Worm (Caenorhabditis elegans): ENCODE data around the gene xbx-1.

Gene xbx-1

DNA sequence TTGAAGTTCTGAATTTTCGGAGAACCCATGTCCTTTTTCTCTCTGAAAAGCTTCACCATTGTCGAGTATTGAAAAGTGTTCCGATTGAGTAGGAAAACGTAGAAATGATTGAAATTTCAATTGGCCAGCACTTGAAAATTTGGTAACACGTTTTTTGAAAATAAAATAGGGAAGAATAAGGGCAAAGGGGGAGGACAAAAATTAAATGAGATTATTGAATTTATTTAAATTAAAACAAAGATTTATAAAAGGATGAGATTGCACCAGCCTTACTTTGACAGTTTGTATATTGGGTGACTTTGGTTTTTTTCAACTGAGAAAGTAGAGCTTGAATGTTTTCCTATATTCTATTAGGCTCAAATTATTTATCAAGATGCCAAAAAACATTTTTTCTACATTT, 34.1 kb downstream of the xbx-1 start, which contains the start of gene obr-2:
Gene obr-2, minus strand, starts transcription at position 101 of the 400 bp plus-strand sequence.
- no peak for TF ChIP-seq ceh-13 (GFP tag; optimal IDR thresholded peaks at IDR 0.05)
- TF ChIP-seq hmg-4 (GFP tag; optimal IDR thresholded peaks at IDR 0.05) = no peak
- TF ChIP-seq aly-1 (tag; optimal IDR thresholded peaks at IDR 0.05) = no peak
- TF ChIP-seq ama-1 (optimal IDR thresholded peaks at IDR 0.05) = no peak
- TF ChIP-seq tbx-11 (GFP tag; IDR thresholded peaks at IDR 0.05) = no peak
- no peak for TF ChIP-seq F13C5.2 (tag; optimal IDR thresholded peaks at IDR 0.05)
- no peak for TF ChIP-seq tra-4 (tag; optimal IDR thresholded peaks at IDR 0.05)
- TF ChIP-seq ceh-36 (tag; optimal IDR thresholded peaks at IDR 0.05) = no peak
- TF ChIP-seq sea-1 (GFP tag; conservative IDR thresholded peaks at IDR 0.05) = no peak
- no peak for TF ChIP-seq B0310.2 (tag; optimal IDR thresholded peaks at IDR 0.05)
- no peak for TF ChIP-seq hnd-1 (tag; optimal IDR thresholded peaks at IDR 0.05)
- no peak for TF ChIP-seq pes-1 (GFP tag; IDR thresholded peaks at IDR 0.05)
- TF ChIP-seq tbx-37 (GFP tag; conservative IDR thresholded peaks at IDR 0.05) = no peak
- TF ChIP-seq flt-1 (GFP tag; IDR thresholded peaks at IDR 0.05) = no peak
- TF ChIP-seq ets-7 (tag; optimal IDR thresholded peaks at IDR 0.05) = no peak
- no peak for TF ChIP-seq hmbx-1 (tag; optimal IDR thresholded peaks at IDR 0.05)

DNA sequence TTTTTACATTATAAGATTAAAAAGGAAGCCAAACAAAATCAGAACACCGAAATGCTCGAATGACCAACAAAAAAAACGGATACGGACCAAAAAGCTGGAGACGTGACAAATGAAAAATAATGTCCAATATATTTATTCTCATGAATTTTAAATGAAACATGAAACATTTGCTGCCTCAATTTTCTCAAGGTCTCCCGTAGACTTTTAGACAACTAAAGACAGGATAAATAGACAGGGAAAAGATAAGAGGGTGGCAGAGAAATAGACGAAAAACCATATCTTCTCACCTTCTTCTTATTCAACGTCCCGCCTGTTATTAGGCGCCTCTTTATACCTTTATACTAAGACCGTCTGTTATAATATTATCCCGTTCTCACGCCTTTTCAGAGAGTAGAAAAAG, 35.8 kb downstream of the xbx-1 start:
- no peak for TF ChIP-seq ets-7 (tag; optimal IDR thresholded peaks at IDR 0.05)
- no peak for TF ChIP-seq tbx-37 (GFP tag; conservative IDR thresholded peaks at IDR 0.05)
- TF ChIP-seq flt-1 (GFP tag; IDR thresholded peaks at IDR 0.05) = no peak
- no peak for TF ChIP-seq B0310.2 (tag; optimal IDR thresholded peaks at IDR 0.05)
- TF ChIP-seq ama-1 (optimal IDR thresholded peaks at IDR 0.05) = no peak
- TF ChIP-seq pes-1 (GFP tag; IDR thresholded peaks at IDR 0.05) = no peak
- no peak for TF ChIP-seq F13C5.2 (tag; optimal IDR thresholded peaks at IDR 0.05)
- TF ChIP-seq aly-1 (tag; optimal IDR thresholded peaks at IDR 0.05) = no peak

DNA sequence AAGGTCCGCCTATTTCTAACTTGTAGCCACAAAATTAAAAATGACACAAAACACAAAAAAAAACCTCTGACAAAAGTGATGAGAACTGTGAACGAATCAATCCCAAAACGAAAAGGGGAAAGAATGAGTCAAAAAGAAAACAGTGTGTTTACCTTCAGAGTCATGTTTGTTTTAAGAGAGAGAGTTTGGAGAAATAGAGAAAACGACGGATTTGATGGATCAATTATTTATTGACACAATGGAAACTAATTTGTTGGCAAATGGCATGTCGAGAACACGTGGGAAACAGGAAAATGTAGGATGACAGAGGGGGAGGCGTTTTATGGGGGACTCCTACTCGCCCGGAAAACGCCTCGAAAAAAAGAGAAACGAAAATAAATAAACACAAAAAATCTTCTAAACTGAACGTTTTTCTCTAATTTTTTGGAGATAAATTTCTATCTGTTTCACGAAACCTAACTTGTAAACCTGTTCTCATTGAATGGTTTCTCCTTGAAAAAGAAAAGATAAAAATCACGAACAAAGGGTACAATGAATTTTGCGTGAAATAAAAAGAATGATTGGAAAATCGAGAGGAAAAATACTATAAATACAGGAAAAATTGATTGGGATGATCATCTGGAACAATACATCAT, 36.9 kb downstream of the xbx-1 start:
- TF ChIP-seq ets-7 (tag; optimal IDR thresholded peaks at IDR 0.05) (no peak), pes-1 (GFP tag; IDR thresholded peaks at IDR 0.05) (no peak), ceh-36 (tag; optimal IDR thresholded peaks at IDR 0.05) (no peak), tbx-11 (GFP tag; IDR thresholded peaks at IDR 0.05) (no peak)

DNA sequence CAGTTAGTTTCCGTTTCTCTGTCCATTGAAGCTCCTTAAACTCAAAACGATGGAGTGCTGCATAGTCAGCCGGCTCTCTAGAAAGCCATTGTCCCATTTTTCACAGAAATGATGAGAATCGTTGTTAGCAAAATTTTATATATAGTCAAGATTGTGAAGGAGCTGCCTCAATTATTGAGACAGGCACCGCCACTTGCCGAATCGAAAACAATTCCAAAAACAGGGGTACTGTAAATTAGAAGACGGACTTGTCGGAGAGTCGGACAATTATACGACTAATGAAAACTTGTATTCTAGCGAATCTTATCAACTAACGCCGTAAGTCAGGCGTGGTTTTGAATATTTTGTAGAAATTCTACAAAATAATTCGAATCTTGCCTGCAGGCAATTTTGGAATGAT, 40.2 kb downstream of the xbx-1 start, which contains the start of gene F14H8.2:
Gene F14H8.2, minus strand, starts transcription at position 101 of the 400 bp plus-strand sequence.
- TF ChIP-seq flt-1 (GFP tag; IDR thresholded peaks at IDR 0.05) (no peak), hmg-4 (GFP tag; optimal IDR thresholded peaks at IDR 0.05) (no peak), ama-1 (optimal IDR thresholded peaks at IDR 0.05) (no peak), ets-7 (tag; optimal IDR thresholded peaks at IDR 0.05) (no peak), B0310.2 (tag; optimal IDR thresholded peaks at IDR 0.05) (no peak), F13C5.2 (tag; optimal IDR thresholded peaks at IDR 0.05) (no peak), aly-1 (tag; optimal IDR thresholded peaks at IDR 0.05) (no peak), tbx-37 (GFP tag; conservative IDR thresholded peaks at IDR 0.05) (no peak), tbx-11 (GFP tag; IDR thresholded peaks at IDR 0.05) (no peak), tra-4 (tag; optimal IDR thresholded peaks at IDR 0.05) (no peak), scrt-1 (GFP tag; IDR thresholded peaks at IDR 0.05) (no peak), hnd-1 (tag; optimal IDR thresholded peaks at IDR 0.05) (no peak), hmbx-1 (tag; optimal IDR thresholded peaks at IDR 0.05) (no peak), sea-1 (GFP tag; conservative IDR thresholded peaks at IDR 0.05) (no peak), ceh-36 (tag; optimal IDR thresholded peaks at IDR 0.05) (no peak), pes-1 (GFP tag; IDR thresholded peaks at IDR 0.05) (no peak)

DNA sequence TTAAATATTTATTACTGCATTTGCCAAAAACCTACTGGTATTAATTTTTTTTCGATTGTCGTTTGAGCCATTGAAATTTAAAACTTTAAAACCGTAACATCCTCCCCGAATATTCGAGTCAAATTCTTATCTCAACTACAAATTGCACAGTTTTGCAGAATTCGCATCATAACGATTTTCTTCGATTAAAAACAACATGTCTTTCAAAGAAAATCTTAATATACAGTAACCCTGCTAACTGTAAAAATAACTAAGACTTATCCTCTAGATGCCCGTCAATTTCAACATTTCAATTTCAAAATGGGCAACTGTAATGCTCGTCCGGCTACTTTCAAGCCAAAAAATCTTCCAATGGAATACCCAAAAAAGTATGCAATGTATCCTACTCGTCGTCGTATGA, 40.7 kb downstream of the xbx-1 start, which contains the start of gene F14H8.5:
Gene F14H8.5, plus strand, starts transcription at position 301 of the 400 bp plus-strand sequence.
- TF ChIP-seq ama-1 (optimal IDR thresholded peaks at IDR 0.05) (no peak), hmg-4 (GFP tag; optimal IDR thresholded peaks at IDR 0.05) (no peak), flt-1 (GFP tag; IDR thresholded peaks at IDR 0.05) (no peak), B0310.2 (tag; optimal IDR thresholded peaks at IDR 0.05) (no peak), F13C5.2 (tag; optimal IDR thresholded peaks at IDR 0.05) (no peak), pes-1 (GFP tag; IDR thresholded peaks at IDR 0.05) (no peak), scrt-1 (GFP tag; IDR thresholded peaks at IDR 0.05) (no peak), ets-7 (tag; optimal IDR thresholded peaks at IDR 0.05) (no peak), hmbx-1 (tag; optimal IDR thresholded peaks at IDR 0.05) (no peak), tbx-37 (GFP tag; conservative IDR thresholded peaks at IDR 0.05) (no peak)

DNA sequence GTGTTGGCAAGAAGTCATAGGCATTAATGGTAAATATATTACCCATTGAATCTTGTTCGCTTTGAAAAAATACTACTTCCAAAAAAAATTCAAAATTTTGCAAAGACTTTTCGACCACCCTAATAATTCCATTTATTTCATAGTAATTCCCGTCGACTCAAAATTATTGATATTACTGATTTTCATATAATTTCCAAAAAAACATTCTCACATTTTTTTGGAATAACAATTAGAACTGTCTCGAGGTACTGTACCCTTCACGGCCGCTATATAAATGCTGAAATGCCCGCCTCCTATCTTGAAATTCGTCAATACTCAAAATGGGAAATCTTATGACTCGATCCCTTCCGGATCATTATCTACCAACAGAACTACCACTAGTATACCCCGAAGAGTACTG, 43.5 kb downstream of the xbx-1 start, which contains the start of gene F14H8.4:
Gene F14H8.4, plus strand, starts transcription at position 301 of the 400 bp plus-strand sequence.
- TF ChIP-seq flt-1 (GFP tag; IDR thresholded peaks at IDR 0.05) = no peak
- TF ChIP-seq ceh-13 (GFP tag; optimal IDR thresholded peaks at IDR 0.05) = no peak
- TF ChIP-seq hmg-4 (GFP tag; optimal IDR thresholded peaks at IDR 0.05) = no peak
- TF ChIP-seq tbx-11 (GFP tag; IDR thresholded peaks at IDR 0.05) = no peak
- TF ChIP-seq tra-4 (tag; optimal IDR thresholded peaks at IDR 0.05) = no peak
- TF ChIP-seq hnd-1 (tag; optimal IDR thresholded peaks at IDR 0.05) = no peak
- no peak for TF ChIP-seq ets-7 (tag; optimal IDR thresholded peaks at IDR 0.05)
- TF ChIP-seq aly-1 (tag; optimal IDR thresholded peaks at IDR 0.05) = no peak
- no peak for TF ChIP-seq ceh-36 (tag; optimal IDR thresholded peaks at IDR 0.05)
- TF ChIP-seq scrt-1 (GFP tag; IDR thresholded peaks at IDR 0.05) = no peak
- no peak for TF ChIP-seq hmbx-1 (tag; optimal IDR thresholded peaks at IDR 0.05)

DNA sequence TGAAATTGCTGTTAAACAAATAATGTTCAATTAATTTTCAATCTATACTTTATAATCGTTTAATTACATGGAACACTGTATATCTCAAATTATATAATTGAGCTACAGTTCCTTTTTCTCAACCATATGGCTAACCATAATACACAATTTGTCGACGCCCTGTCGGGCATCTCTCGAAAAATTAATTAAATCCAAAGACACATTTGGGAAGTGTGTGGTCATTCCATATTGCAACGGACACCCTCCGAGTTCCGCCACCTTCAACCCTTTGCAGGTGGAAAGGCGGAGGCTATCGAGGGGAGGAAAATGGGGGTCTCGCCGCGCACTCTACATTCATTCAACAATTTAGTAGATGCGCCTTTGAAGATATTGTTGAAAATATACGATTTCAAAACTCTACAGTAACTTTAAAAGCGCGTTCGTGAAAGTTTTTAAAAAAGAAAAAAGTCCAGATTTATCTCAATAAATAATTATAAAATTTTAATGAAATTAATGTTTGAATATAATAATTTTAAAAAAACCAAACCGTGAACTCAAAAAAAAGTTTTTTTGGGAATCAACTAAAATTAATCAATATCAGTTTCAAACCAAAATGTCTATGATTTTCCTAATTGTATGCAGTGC, 49.0 kb downstream of the xbx-1 start, which contains the start of gene F14H8.8:
Gene F14H8.8, plus strand, starts transcription at position 574 of the 624 bp plus-strand sequence.
- TF ChIP-seq ceh-13 (GFP tag; optimal IDR thresholded peaks at IDR 0.05) = no peak
- peak; percentile 12 for TF ChIP-seq hmg-4 (GFP tag; optimal IDR thresholded peaks at IDR 0.05)
- TF ChIP-seq ets-7 (tag; optimal IDR thresholded peaks at IDR 0.05) = no peak
- peak; percentile 2 for TF ChIP-seq ceh-36 (tag; optimal IDR thresholded peaks at IDR 0.05)
